Fruit fly (Drosophila melanogaster) whole organism, pupa: ENCODE results near the gene Rh6.

Experiments
- CG10348 ChIP-seq: fragments of 200-800 bp; sonication (Bioruptor generic); IDR thresholded peaks from 2 replicates; pipeline ENCODE4 v1.3.6; 2022; ENCODE audit warnings: missing biosample characterization, missing genetic modification characterization
- CG12605 ChIP-seq: fragments of 200-800 bp; sonication (Bioruptor generic); IDR thresholded peaks from 2 replicates; pipeline ENCODE4 v1.3.6; 2022; ENCODE audit warnings: missing biosample characterization, missing genetic modification characterization
- CG13204 ChIP-seq: fragments of 200-800 bp; sonication (Bioruptor generic); optimal IDR thresholded peaks from 2 replicates; lab custom pipeline; 2018; ENCODE audit warnings: missing biosample characterization, mild to moderate bottlenecking, missing genetic modification characterization, moderate library complexity
- CG14655 ChIP-seq: fragments of 200-800 bp; sonication (Bioruptor generic); optimal IDR thresholded peaks from 3 replicates; lab custom pipeline; 2017; ENCODE audit warnings: mild to moderate bottlenecking, missing biosample characterization, missing genetic modification reagents, missing genetic modification characterization
- CG15710 ChIP-seq: fragments of 200-800 bp; sonication (Bioruptor generic); optimal IDR thresholded peaks from 2 replicates; lab custom pipeline; 2018; ENCODE audit warnings: missing biosample characterization, mild to moderate bottlenecking, missing genetic modification characterization, moderate library complexity
- CG17806 ChIP-seq: fragments of 200-800 bp; sonication (Bioruptor generic); optimal IDR thresholded peaks from 2 replicates; lab custom pipeline; 2018; ENCODE audit warnings: missing biosample characterization, mild to moderate bottlenecking, missing genetic modification characterization, moderate library complexity
- CG32121 ChIP-seq: fragments of 200-800 bp; sonication (Bioruptor generic); IDR thresholded peaks from 2 replicates; pipeline ENCODE4 v1.3.6; 2022; ENCODE audit warnings: missing biosample characterization, missing genetic modification characterization
- CG34367 ChIP-seq: fragments of 200-800 bp; sonication (Bioruptor generic); optimal IDR thresholded peaks from 2 replicates; lab custom pipeline; 2018; ENCODE audit warnings: missing biosample characterization, mild to moderate bottlenecking, missing genetic modification characterization
- CG4496 ChIP-seq: fragments of 200-800 bp; sonication (Bioruptor generic); IDR thresholded peaks from 3 replicates; pipeline ENCODE4 v1.3.6; 2022; ENCODE audit warnings: missing biosample characterization, missing genetic modification characterization
- CG8159 ChIP-seq: fragments of 200-800 bp; sonication (Bioruptor generic); optimal IDR thresholded peaks from 3 replicates; lab custom pipeline; 2018; ENCODE audit warnings: missing biosample characterization, mild to moderate bottlenecking, missing genetic modification characterization, moderate library complexity
- CG8301 ChIP-seq: fragments of 200-800 bp; sonication (Bioruptor generic); optimal IDR thresholded peaks from 2 replicates; lab custom pipeline; 2018; ENCODE audit warnings: missing biosample characterization, mild to moderate bottlenecking, missing genetic modification characterization
- CG9948 ChIP-seq: fragments of 200-800 bp; sonication (Bioruptor generic); optimal IDR thresholded peaks from 2 replicates; lab custom pipeline; 2018; ENCODE audit warnings: missing biosample characterization, mild to moderate bottlenecking, missing genetic modification characterization, moderate library complexity
- D1 ChIP-seq: fragments of 200-800 bp; sonication (Bioruptor generic); optimal IDR thresholded peaks from 2 replicates; lab custom pipeline; 2018; ENCODE audit warnings: missing biosample characterization, mild to moderate bottlenecking, missing genetic modification characterization, moderate library complexity
- EcR ChIP-seq: fragments of 200-800 bp; sonication (Bioruptor generic); optimal IDR thresholded peaks from 3 replicates; lab custom pipeline; 2019; ENCODE audit warnings: missing biosample characterization, missing genetic modification characterization, mild to moderate bottlenecking, moderate library complexity, missing genetic modification reagents
- Ets98B ChIP-seq: fragments of 200-800 bp; sonication (Bioruptor generic); IDR thresholded peaks from 2 replicates; pipeline ENCODE4 v1.3.6; 2022; ENCODE audit warnings: missing biosample characterization, missing genetic modification characterization
- Pif1A ChIP-seq: fragments of 200-800 bp; sonication (Bioruptor generic); optimal IDR thresholded peaks from 3 replicates; lab custom pipeline; 2016; ENCODE audit warnings: missing biosample characterization, missing genetic modification characterization
- Pif1B ChIP-seq: fragments of 200-800 bp; sonication (Bioruptor generic); optimal IDR thresholded peaks from 3 replicates; lab custom pipeline; 2016; ENCODE audit warnings: missing biosample characterization, missing genetic modification characterization
- Snoo ChIP-seq: fragments of 200-800 bp; sonication (Bioruptor generic); optimal IDR thresholded peaks from 3 replicates; lab custom pipeline; 2017; ENCODE audit warnings: missing biosample characterization, mild to moderate bottlenecking, missing genetic modification characterization, inconsistent platforms
- fd96Ca ChIP-seq: fragments of 200-800 bp; sonication (Bioruptor generic); IDR thresholded peaks from 3 replicates; pipeline ENCODE4 v1.3.6; 2022; ENCODE audit warnings: missing biosample characterization, missing genetic modification characterization
- gl ChIP-seq: fragments of 200-800 bp; sonication (Bioruptor generic); optimal IDR thresholded peaks from 2 replicates; lab custom pipeline; 2018; ENCODE audit warnings: missing biosample characterization, mild to moderate bottlenecking, missing genetic modification characterization
- rn ChIP-seq: fragments of 200-800 bp; sonication (Bioruptor generic); IDR thresholded peaks from 2 replicates; pipeline ENCODE4 v1.3.6; 2022; ENCODE audit warnings: missing biosample characterization, missing genetic modification characterization

Gene Rh6

DNA sequence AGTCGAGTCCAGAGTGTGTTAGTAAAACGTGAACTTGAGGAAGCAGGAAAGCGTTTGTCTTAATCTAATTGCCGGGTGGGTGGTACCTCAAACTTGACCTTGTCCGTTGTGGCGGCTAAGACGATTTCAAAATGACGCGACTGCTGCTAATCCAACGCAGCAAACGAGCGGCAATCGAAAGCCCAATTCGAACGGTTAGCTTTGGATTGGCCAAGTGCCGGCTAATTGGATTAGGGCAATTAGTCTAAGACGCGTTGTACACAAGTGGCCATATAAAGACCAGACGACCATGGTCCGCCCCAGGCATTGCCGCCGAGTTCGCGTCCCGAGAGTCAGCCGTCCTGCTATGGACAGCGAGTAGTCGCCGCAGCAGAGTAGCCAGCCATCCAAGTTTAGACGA, at the start of gene Rh6:
Gene Rh6, plus strand, starts transcription at position 301 of the 400 bp plus-strand sequence.
- TF ChIP-seq rn = no peak
- TF ChIP-seq Pif1B (GFP tag; lab: Kevin White, UChicago) = no peak
- no peak for TF ChIP-seq CG14655 (GFP tag; lab: Kevin White, UChicago)
- TF ChIP-seq Ets98B (GFP tag; lab: Robert Waterston, UW) = no peak
- TF ChIP-seq CG8301 (tag; lab: Kevin White, UChicago) = no peak
- no peak for TF ChIP-seq CG8159
- no peak for TF ChIP-seq CG15710
- no peak for TF ChIP-seq Pif1A
- no peak for TF ChIP-seq CG4496 (GFP tag; lab: Robert Waterston, UW)
- no peak for TF ChIP-seq CG9948 (tag; lab: Kevin White, UChicago)
- TF ChIP-seq CG34367 (tag; lab: Kevin White, UChicago) = no peak
- TF ChIP-seq CG12605 = no peak
- no peak for TF ChIP-seq CG13204 (GFP tag; lab: Kevin White, UChicago)
- TF ChIP-seq CG32121 (GFP tag; lab: Robert Waterston, UW) = no peak
- no peak for TF ChIP-seq Snoo

DNA sequence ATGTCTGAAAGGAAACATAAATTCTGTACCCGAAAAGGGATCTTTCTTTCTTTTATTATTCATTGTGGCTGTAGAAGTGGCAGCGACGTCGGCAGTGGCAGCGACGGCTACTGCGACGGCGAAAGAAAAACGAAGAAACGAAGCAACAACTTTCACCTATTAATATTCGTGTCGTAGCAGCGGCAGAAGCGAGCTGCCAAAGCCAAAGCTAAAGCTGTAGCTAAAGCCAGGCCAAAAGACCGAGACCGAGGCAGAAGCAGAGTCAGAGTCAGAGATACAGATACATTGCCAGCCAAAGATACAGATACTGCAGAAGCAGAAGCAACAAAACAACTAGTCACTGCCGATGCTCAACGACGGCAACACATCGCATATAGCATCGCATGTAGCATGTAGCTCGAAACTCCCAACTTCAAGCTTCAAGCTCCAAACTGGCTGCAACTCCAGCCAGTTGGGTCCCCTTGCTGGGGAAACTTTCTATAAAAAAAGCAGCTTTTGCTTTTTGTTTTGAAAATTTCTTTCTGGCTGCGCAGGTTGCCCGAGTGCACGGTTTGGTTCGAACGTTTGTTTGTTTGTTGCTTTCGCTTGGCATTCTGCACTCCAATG, 49.5 kb upstream of the Rh6 start:
- TF ChIP-seq CG13204 (GFP tag; lab: Kevin White, UChicago) (no peak), CG12605 (no peak), CG10348 (GFP tag; lab: Robert Waterston, UW) (no peak), D1 (tag; lab: Kevin White, UChicago) (no peak), CG8301 (tag; lab: Kevin White, UChicago) (no peak), Ets98B (GFP tag; lab: Robert Waterston, UW) (no peak), CG8159 (no peak), CG34367 (tag; lab: Kevin White, UChicago) (no peak), gl (tag; lab: Kevin White, UChicago) (no peak)

DNA sequence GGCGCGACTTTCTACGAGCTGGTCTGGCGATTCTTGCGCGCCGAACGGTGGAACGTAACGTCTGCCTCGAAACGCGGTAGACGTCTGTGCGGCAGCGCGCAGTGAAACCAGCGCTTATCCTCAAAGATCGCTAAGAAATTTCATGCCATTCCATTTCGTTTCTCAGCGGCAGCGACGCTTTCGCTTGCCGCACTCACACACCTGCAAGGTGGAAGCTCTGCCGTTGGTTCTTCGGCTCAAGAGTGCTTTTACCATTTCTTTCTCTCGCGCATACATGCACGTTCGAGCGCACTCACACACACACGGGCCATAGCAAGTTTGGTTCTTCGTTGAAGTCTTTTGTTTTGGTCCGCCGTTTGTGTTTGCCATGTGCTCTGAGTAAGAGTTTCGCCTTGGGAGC, 48.3 kb upstream of the Rh6 start, which contains the start of gene CG6118:
Gene CG6118, minus strand, starts transcription at position 63 of the 400 bp plus-strand sequence.
- no peak for TF ChIP-seq CG10348 (GFP tag; lab: Robert Waterston, UW)
- TF ChIP-seq CG32121 (GFP tag; lab: Robert Waterston, UW) = no peak
- TF ChIP-seq CG9948 (tag; lab: Kevin White, UChicago) = no peak
- 0 out of 3 replicates have a peak, but pooled peaks have one; percentile 30 for TF ChIP-seq CG4496 (GFP tag; lab: Robert Waterston, UW)
- TF ChIP-seq gl (tag; lab: Kevin White, UChicago) = no peak
- no peak for TF ChIP-seq rn

DNA sequence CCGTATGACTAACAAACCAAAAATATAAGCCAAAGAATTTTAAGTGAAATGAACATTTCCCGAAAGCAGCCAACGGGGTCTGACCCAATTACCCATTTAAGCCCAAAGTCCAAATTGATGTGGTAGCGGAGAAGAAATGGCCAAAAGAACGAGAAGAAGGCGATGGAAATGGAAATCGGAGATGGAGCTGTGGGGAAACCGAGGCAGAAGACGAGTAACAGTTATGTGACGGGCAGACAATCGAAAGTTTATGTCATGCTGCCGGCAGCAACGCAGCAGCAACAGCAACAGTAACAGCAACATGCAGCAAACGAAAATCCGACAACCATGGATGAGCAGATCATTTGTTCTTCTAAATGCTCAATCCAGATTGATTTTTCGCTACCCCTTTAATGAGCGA, 46.2 kb upstream of the Rh6 start:
- TF ChIP-seq CG10348 (GFP tag; lab: Robert Waterston, UW) (no peak), CG12605 (no peak), EcR (GFP tag; lab: Kevin White, UChicago) (no peak), gl (tag; lab: Kevin White, UChicago) (no peak), CG8159 (no peak), rn (no peak), CG32121 (GFP tag; lab: Robert Waterston, UW) (no peak), D1 (tag; lab: Kevin White, UChicago) (no peak), Pif1A (no peak)

DNA sequence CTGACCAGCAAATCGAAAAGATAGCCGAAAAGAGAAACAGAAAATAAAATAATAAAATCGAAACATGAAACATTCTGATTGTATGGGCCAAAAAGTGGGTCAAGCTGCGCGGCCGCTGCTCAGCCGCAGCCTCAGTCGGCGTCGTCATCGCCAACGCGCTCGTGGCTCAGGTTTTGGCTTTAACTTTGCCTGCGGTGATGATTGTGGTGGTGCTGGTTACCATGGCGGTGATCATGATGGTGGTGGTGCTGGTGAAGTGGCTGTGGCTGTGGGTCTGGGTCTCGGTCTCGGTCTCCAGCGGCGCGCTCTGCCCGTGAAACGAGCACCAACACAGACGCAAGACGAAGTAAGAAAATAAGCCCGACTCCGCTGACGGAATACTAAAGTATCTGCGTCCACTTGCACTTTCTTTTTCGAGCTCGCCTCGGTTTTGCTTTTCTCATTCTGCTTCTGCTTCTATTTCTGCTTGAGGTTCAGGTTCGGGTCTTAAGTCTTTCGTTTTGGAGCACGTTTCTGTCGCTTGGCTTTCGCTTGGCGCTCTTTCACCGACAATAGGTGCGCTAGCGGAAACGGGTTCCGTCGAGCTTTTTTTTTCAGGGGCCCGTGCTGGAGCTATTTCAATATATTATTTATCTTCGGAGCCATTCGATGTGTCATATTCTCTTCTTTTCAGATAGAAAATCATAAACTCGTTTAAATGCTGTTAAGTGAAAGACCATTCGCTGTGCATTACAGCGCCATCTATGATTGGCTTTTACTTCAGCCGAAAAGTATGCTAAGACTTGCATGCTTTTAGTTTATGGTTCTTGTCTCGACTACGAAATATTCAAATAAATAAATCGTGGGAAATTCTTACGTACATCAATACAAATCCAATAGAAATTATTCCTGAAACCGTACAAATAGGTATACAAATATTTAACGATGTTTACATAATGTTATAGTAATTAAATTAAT, 45.2 kb upstream of the Rh6 start:
- peak; percentile 29; the same call in 1 of the 3 replicates for TF ChIP-seq CG4496 (GFP tag; lab: Robert Waterston, UW)
- no peak for TF ChIP-seq gl (tag; lab: Kevin White, UChicago)
- no peak for TF ChIP-seq CG17806 (tag; lab: Kevin White, UChicago)
- no peak for TF ChIP-seq CG15710
- no peak for TF ChIP-seq Pif1A
- peak; percentile 87 for TF ChIP-seq D1 (tag; lab: Kevin White, UChicago)
- TF ChIP-seq CG13204 (GFP tag; lab: Kevin White, UChicago) = no peak
- TF ChIP-seq CG8159 = no peak
- no peak for TF ChIP-seq CG12605
- no peak for TF ChIP-seq CG9948 (tag; lab: Kevin White, UChicago)
- peak; percentile 20 for TF ChIP-seq CG14655 (GFP tag; lab: Kevin White, UChicago)
- TF ChIP-seq Ets98B (GFP tag; lab: Robert Waterston, UW) = no peak
- no peak for TF ChIP-seq EcR (GFP tag; lab: Kevin White, UChicago)
- no peak for TF ChIP-seq fd96Ca (GFP tag; lab: Robert Waterston, UW)
- no peak for TF ChIP-seq CG8301 (tag; lab: Kevin White, UChicago)
- TF ChIP-seq Pif1B (GFP tag; lab: Kevin White, UChicago) = no peak
- TF ChIP-seq CG34367 (tag; lab: Kevin White, UChicago) = no peak
- TF ChIP-seq CG10348 (GFP tag; lab: Robert Waterston, UW) = no peak
- peak; percentile 23 for TF ChIP-seq Snoo
- TF ChIP-seq CG32121 (GFP tag; lab: Robert Waterston, UW) = no peak

DNA sequence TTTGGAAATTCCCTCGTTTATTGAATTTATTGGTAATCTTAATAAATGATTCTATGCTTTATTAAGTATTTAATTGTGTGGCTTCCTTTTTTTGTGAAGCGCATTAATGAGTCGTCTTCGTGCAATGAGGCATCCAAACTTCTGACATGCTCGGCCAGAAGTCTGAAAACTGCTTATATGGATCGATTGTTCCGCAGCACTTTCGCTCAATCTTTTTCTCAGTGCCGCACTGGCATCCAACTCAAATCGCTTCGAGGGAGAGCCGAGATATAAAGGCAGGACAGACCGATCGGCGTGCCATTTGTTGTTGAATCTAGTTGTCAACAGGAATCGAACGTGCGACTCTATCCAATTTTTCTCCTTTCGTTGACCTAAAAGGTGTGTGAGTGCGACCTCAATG, 43.3 kb upstream of the Rh6 start, which contains the start of gene Act88F:
Gene Act88F, plus strand, starts transcription at position 301 of the 400 bp plus-strand sequence.
- TF ChIP-seq CG17806 (tag; lab: Kevin White, UChicago) (no peak), Ets98B (GFP tag; lab: Robert Waterston, UW) (no peak), CG34367 (tag; lab: Kevin White, UChicago) (no peak), CG13204 (GFP tag; lab: Kevin White, UChicago) (no peak), CG8301 (tag; lab: Kevin White, UChicago) (no peak), CG15710 (no peak), CG14655 (GFP tag; lab: Kevin White, UChicago) (no peak), fd96Ca (GFP tag; lab: Robert Waterston, UW) (no peak)
